Fruit fly (Drosophila melanogaster): ENCODE results near the gene CG31886.

The CG31886 gene

dm6 chr2L:8972905-8973304 lies 14.1 kb upstream of the CG31886 start:
- TF ChIP-seq Blimp-1 (GFP tag; optimal IDR thresholded peaks at IDR 0.05): no peak

DNA sequence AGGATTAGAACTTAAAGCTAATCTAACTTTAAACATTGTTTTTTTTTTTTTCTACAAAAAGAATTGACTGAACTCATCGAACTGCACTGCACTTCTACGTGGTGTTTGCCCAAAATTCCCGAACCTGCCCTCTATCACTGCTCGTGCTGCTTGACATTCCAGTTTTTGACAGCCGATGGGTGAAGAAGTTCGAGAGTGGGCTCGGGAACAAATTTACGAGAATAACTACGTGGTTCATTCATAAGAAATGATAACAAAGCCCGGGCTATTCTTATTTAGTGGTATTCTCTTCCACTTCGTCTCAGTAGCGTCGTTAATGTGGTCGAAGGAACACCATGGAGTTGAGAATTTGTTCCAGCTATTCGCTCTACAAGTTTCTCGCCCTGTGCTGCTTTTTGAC lies 8.4 kb upstream of the CG31886 start, which contains the start of gene CG18088:
CG18088 (plus strand) TSS at position 301 of the 400 bp plus-strand sequence.
- no peak for TF ChIP-seq CG16779 (tag; optimal IDR thresholded peaks at IDR 0.05)
- TF ChIP-seq Eip93F (GFP tag; optimal IDR thresholded peaks at IDR 0.05): no peak
- no peak for TF ChIP-seq Lpt (GFP tag; optimal IDR thresholded peaks at IDR 0.05)
- no peak for TF ChIP-seq Sox15 (GFP tag; optimal IDR thresholded peaks at IDR 0.05)
- TF ChIP-seq dac (GFP tag; optimal IDR thresholded peaks at IDR 0.05): no peak
- no peak for TF ChIP-seq Hr38 (GFP tag; optimal IDR thresholded peaks at IDR 0.05)
- TF ChIP-seq fd59A (GFP tag; optimal IDR thresholded peaks at IDR 0.05): no peak
- no peak for TF ChIP-seq CG34406 (GFP tag; optimal IDR thresholded peaks at IDR 0.05)
- TF ChIP-seq ss (GFP tag; optimal IDR thresholded peaks at IDR 0.05): no peak
- TF ChIP-seq CG3032 (tag; optimal IDR thresholded peaks at IDR 0.05): no peak
- TF ChIP-seq CG11762 (GFP tag; optimal IDR thresholded peaks at IDR 0.05; ENCODE audit: insufficient read depth): no peak
- TF ChIP-seq CG8632 (GFP tag; optimal IDR thresholded peaks at IDR 0.05): no peak
- no peak for TF ChIP-seq Ets96B (tag; optimal IDR thresholded peaks at IDR 0.05)
- TF ChIP-seq CG6276 (GFP tag; optimal IDR thresholded peaks at IDR 0.05): no peak
- TF ChIP-seq CG31627 (GFP tag; optimal IDR thresholded peaks at IDR 0.05): no peak
- no peak for TF ChIP-seq fd85E (GFP tag; optimal IDR thresholded peaks at IDR 0.05)

DNA sequence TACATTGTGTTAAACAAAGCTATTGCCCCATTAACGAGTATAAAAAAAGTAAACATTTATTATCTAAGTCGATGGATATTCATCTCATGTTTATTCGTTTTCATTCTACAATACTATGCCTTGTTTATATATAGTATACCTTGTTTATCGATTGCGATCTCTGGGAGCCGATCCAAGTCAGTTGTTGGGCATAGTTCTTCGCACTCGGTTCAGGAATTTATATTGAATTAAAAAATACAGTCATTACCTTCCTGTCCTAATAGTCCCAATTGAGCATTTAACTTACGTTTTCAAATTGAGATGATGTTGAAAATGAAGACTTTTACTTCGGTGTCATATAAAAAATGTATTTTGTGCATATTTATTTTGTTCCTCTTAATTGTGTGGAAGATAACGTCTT lies 5.8 kb upstream of the CG31886 start, which contains the start of gene CG32984:
CG32984 (plus strand) TSS at position 301 of the 400 bp plus-strand sequence.
- no peak for TF ChIP-seq CG10669 (GFP tag; optimal IDR thresholded peaks at IDR 0.05)

- TF ChIP-seq acj6 (GFP tag; optimal IDR thresholded peaks at IDR 0.05) (no peak), CG9139 (GFP tag; optimal IDR thresholded peaks at IDR 0.05) (no peak), CG31627 (GFP tag; optimal IDR thresholded peaks at IDR 0.05) (no peak), net (GFP tag; optimal IDR thresholded peaks at IDR 0.05) (no peak), fkh (GFP tag; optimal IDR thresholded peaks at IDR 0.05) (no peak)
Observed at dm6 chr2L:8962254-8962653, 3.4 kb upstream of the CG31886 start, which contains the start of the genes CG9525 and CG32985. Gene CG9525, minus strand, starts transcription at chr2L:8962354. Gene CG32985, plus strand, starts transcription at chr2L:8962533.

DNA sequence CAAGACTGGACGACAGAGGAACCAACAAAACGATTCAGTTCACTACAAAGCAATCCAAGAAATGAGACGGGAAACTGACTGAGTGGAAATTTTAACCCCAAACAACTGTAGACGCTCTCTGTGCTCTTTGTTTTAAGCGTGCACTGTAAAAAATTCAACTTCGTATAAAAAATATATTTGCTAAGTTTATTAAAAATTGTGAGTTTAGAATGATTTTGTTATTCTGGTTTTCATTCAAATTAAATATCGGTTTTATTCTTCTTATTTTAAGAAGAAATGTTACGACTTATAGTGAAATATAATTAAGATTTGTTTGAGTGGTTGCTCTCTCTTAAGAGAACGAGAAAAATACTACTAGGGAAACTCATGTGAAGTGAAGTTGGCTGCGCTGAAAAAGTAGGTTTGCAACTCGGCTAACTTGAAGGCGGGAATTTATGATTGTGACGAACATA lies 779 bp downstream of the CG31886 start:
- peak; percentile 98 for TF ChIP-seq CG6163 (GFP tag; IDR thresholded peaks at IDR 0.05)
- peak; percentile 83 for TF ChIP-seq CG3919 (GFP tag; optimal IDR thresholded peaks at IDR 0.05)
- peak; percentile 89 for TF ChIP-seq OdsH (GFP tag; optimal IDR thresholded peaks at IDR 0.05)
- peak; percentile 61 for TF ChIP-seq Sox15 (GFP tag; optimal IDR thresholded peaks at IDR 0.05)
- no peak for TF ChIP-seq fd85E (GFP tag; optimal IDR thresholded peaks at IDR 0.05)
- peak; percentile 89 for TF ChIP-seq achi (GFP tag; optimal IDR thresholded peaks at IDR 0.05)
- peak; percentile 81 for TF ChIP-seq CG7368 (GFP tag; optimal IDR thresholded peaks at IDR 0.05)
- TF ChIP-seq CG8319 (GFP tag; optimal IDR thresholded peaks at IDR 0.05): peak; percentile 57
- peak; percentile 40 for TF ChIP-seq fkh (GFP tag; optimal IDR thresholded peaks at IDR 0.05)
- TF ChIP-seq eg (GFP tag; IDR thresholded peaks at IDR 0.05): peak; percentile 98
- TF ChIP-seq CG34406 (GFP tag; optimal IDR thresholded peaks at IDR 0.05): peak; percentile 78
- peak; percentile 75 for TF ChIP-seq CG8632 (GFP tag; optimal IDR thresholded peaks at IDR 0.05)
- peak; percentile 78 for TF ChIP-seq Hr39 (GFP tag; optimal IDR thresholded peaks at IDR 0.05)
- TF ChIP-seq Hr4 (GFP tag; optimal IDR thresholded peaks at IDR 0.05): peak; percentile 97
- TF ChIP-seq CG4318 (GFP tag; optimal IDR thresholded peaks at IDR 0.05): peak; percentile 69
- TF ChIP-seq CG11902 (GFP tag; optimal IDR thresholded peaks at IDR 0.05): peak; percentile 33
- peak; percentile 82 for TF ChIP-seq acj6 (GFP tag; optimal IDR thresholded peaks at IDR 0.05)
- TF ChIP-seq Sox14 (GFP tag; optimal IDR thresholded peaks at IDR 0.05): peak; percentile 96
- no peak for TF ChIP-seq CG3032 (tag; optimal IDR thresholded peaks at IDR 0.05)
- peak; percentile 66 for TF ChIP-seq CG31627 (GFP tag; optimal IDR thresholded peaks at IDR 0.05)
- TF ChIP-seq CG10631 (GFP tag; optimal IDR thresholded peaks at IDR 0.05): peak; percentile 95
- TF ChIP-seq CG1621 (tag; optimal IDR thresholded peaks at IDR 0.05): no peak
- TF ChIP-seq CG9139 (GFP tag; optimal IDR thresholded peaks at IDR 0.05): peak; percentile 54
- peak; percentile 99 for TF ChIP-seq CG15336 (GFP tag; IDR thresholded peaks at IDR 0.05)
- no peak for TF ChIP-seq dsx (GFP tag; optimal IDR thresholded peaks at IDR 0.05; ENCODE audit: poor library complexity, severe bottlenecking)
- TF ChIP-seq Gug (GFP tag; IDR thresholded peaks at IDR 0.05): peak; percentile 96
- peak; percentile 87 for TF ChIP-seq dac (GFP tag; optimal IDR thresholded peaks at IDR 0.05)
- no peak for TF ChIP-seq esn (GFP tag; optimal IDR thresholded peaks at IDR 0.05)
- TF ChIP-seq fd59A (GFP tag; optimal IDR thresholded peaks at IDR 0.05): peak; percentile 59
- TF ChIP-seq Ets96B (tag; optimal IDR thresholded peaks at IDR 0.05): peak; percentile 95
- TF ChIP-seq cyc (GFP tag; optimal IDR thresholded peaks at IDR 0.05): peak; percentile 60
- TF ChIP-seq Eip75B (GFP tag; optimal IDR thresholded peaks at IDR 0.05): peak; percentile 95

All from whole organism, prepupa.